Worm (Caenorhabditis elegans) whole organism, L4/young adult: Measurements from ENCODE around the gene cyp-42A1.

Experiments used
- dao-5 ChIP-seq: sonication (generic microtip); optimal IDR thresholded peaks from 2 replicates; lab custom pipeline; 2016; ENCODE audit warnings: missing genotype, missing genetic modification characterization, moderate library complexity, missing compliant biosample characterization
- him-1 ChIP-seq: sonication (generic microtip); optimal IDR thresholded peaks from 2 replicates; lab custom pipeline; 2016; ENCODE audit warnings: missing genotype, missing genetic modification reagents, missing genetic modification characterization, missing compliant biosample characterization

ce11 chrV:18873833-18874232 lies 38.0 kb upstream of the cyp-42A1 start, which contains the start of gene ceh-51:
- TF ChIP-seq him-1 (tag; lab: Kevin White, UChicago) (no peak), dao-5 (tag; lab: Kevin White, UChicago) (no peak)
